Fruit fly (Drosophila melanogaster): Measurements from ENCODE around the gene CG32024.

Gene CG32024

dm6 chr3L:8853382-8853781, 46.0 kb downstream of the CG32024 start:
- TF ChIP-seq CG9948 (tag; optimal IDR thresholded peaks at IDR 0.05) (no peak), CG13204 (GFP tag; optimal IDR thresholded peaks at IDR 0.05) (no peak), CG12605 (GFP tag; IDR thresholded peaks at IDR 0.05) (no peak), Ets98B (GFP tag; IDR thresholded peaks at IDR 0.05) (no peak), EcR (GFP tag; optimal IDR thresholded peaks at IDR 0.05) (no peak), D1 (tag; optimal IDR thresholded peaks at IDR 0.05) (no peak), Pif1B (GFP tag; optimal IDR thresholded peaks at IDR 0.05) (no peak), CG8159 (tag; optimal IDR thresholded peaks at IDR 0.05) (no peak), Pif1A (GFP tag; optimal IDR thresholded peaks at IDR 0.05) (no peak), gl (tag; optimal IDR thresholded peaks at IDR 0.05) (no peak), CG8301 (tag; optimal IDR thresholded peaks at IDR 0.05) (peak; percentile 30), Snoo (tag; optimal IDR thresholded peaks at IDR 0.05) (no peak), CG34367 (tag; optimal IDR thresholded peaks at IDR 0.05) (no peak), CG10348 (GFP tag; IDR thresholded peaks at IDR 0.05) (no peak), CG17806 (tag; optimal IDR thresholded peaks at IDR 0.05) (no peak), fd96Ca (GFP tag; IDR thresholded peaks at IDR 0.05) (0 out of 3 replicates have a peak, but pooled peaks have one; percentile 44), CG4496 (GFP tag; IDR thresholded peaks at IDR 0.05) (peak; percentile 43; the same call in 1 of the 3 replicates), rn (GFP tag; IDR thresholded peaks at IDR 0.05) (no peak), CG32121 (GFP tag; IDR thresholded peaks at IDR 0.05) (0 out of 2 replicates have a peak, but pooled peaks have one; percentile 18), CG15710 (tag; optimal IDR thresholded peaks at IDR 0.05) (no peak), CG14655 (GFP tag; optimal IDR thresholded peaks at IDR 0.05) (peak; percentile 19)

- TF ChIP-seq CG14655 (GFP tag; optimal IDR thresholded peaks at IDR 0.05) = no peak
- TF ChIP-seq CG32121 (GFP tag; IDR thresholded peaks at IDR 0.05) = peak; percentile 56
Observed at dm6 chr3L:8855262-8855661, 47.9 kb downstream of the CG32024 start.

dm6 chr3L:8856875-8857274, 49.5 kb downstream of the CG32024 start:
- TF ChIP-seq Pif1B (GFP tag; optimal IDR thresholded peaks at IDR 0.05) (no peak), CG34367 (tag; optimal IDR thresholded peaks at IDR 0.05) (no peak), CG14655 (GFP tag; optimal IDR thresholded peaks at IDR 0.05) (no peak), Pif1A (GFP tag; optimal IDR thresholded peaks at IDR 0.05) (no peak), CG13204 (GFP tag; optimal IDR thresholded peaks at IDR 0.05) (no peak), CG17806 (tag; optimal IDR thresholded peaks at IDR 0.05) (no peak), fd96Ca (GFP tag; IDR thresholded peaks at IDR 0.05) (no peak), gl (tag; optimal IDR thresholded peaks at IDR 0.05) (no peak), CG15710 (tag; optimal IDR thresholded peaks at IDR 0.05) (no peak), CG12605 (GFP tag; IDR thresholded peaks at IDR 0.05) (no peak), CG9948 (tag; optimal IDR thresholded peaks at IDR 0.05) (no peak), D1 (tag; optimal IDR thresholded peaks at IDR 0.05) (no peak), Ets98B (GFP tag; IDR thresholded peaks at IDR 0.05) (no peak), EcR (GFP tag; optimal IDR thresholded peaks at IDR 0.05) (no peak), CG8301 (tag; optimal IDR thresholded peaks at IDR 0.05) (no peak), CG32121 (GFP tag; IDR thresholded peaks at IDR 0.05) (no peak), CG4496 (GFP tag; IDR thresholded peaks at IDR 0.05) (no peak)

dm6 chr3L:8857648-8858362, 50.4 kb downstream of the CG32024 start:
- no peak for TF ChIP-seq Pif1B (GFP tag; optimal IDR thresholded peaks at IDR 0.05)
